Fruit fly (Drosophila melanogaster) Kc167 (cell line): ENCODE data around the gene Evi5.

ENCODE experiments used
- Sin3A ChIP-seq: fragments of >200 bp; optimal IDR thresholded peaks from 2 replicates; lab custom pipeline; 2018; ENCODE audit warnings: missing external identifiers
- h ChIP-seq: fragments of >200 bp; optimal IDR thresholded peaks from 3 replicates; lab custom pipeline; 2018; ENCODE audit warnings: missing external identifiers
- psq ChIP-seq: fragments of >200 bp; optimal IDR thresholded peaks from 2 replicates; lab custom pipeline; 2017; ENCODE audit warnings: missing external identifiers
- ttk ChIP-seq: sonication (Bioruptor generic); optimal IDR thresholded peaks from 2 replicates; lab custom pipeline; 2017; ENCODE audit warnings: missing external identifiers

DNA sequence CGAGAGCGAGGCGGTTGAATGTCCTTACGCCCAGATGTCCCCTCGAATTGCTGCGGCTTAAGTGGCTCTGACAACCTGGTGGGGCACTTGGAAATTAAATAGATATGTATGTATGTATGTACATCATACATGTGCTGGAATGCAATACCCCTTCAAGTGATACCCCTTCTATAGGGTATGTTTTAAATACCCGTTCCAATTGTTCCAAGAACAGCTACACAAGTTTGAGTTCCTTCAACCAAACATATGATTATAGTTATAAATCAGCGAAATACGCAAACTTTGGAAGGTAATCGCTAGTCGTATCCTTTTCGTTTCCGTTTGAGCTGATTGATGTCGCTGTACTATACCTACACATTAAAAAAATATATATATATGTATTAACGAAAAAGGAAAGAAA, 70.7 kb downstream of the Evi5 start:
- no peak for TF ChIP-seq psq
- TF ChIP-seq h (lab: Kevin White, UChicago) = no peak
- no peak for TF ChIP-seq ttk (lab: Kevin White, UChicago)
- TF ChIP-seq Sin3A (lab: Kevin White, UChicago) = no peak
